Fruit fly (Drosophila melanogaster) whole organism, adult: ENCODE results near the gene alpha-Man-Ib.

Experiments
- Mnt ChIP-seq: fragments of 200-800 bp; sonication (Bioruptor generic); optimal IDR thresholded peaks from 2 replicates; lab custom pipeline; 2016; ENCODE audit warnings: missing biosample characterization, mild to moderate bottlenecking, missing genetic modification characterization
- ovo ChIP-seq: fragments of 200-800 bp; sonication (Bioruptor generic); optimal IDR thresholded peaks from 2 replicates; lab custom pipeline; 2016; ENCODE audit warnings: missing biosample characterization, missing genetic modification characterization

DNA sequence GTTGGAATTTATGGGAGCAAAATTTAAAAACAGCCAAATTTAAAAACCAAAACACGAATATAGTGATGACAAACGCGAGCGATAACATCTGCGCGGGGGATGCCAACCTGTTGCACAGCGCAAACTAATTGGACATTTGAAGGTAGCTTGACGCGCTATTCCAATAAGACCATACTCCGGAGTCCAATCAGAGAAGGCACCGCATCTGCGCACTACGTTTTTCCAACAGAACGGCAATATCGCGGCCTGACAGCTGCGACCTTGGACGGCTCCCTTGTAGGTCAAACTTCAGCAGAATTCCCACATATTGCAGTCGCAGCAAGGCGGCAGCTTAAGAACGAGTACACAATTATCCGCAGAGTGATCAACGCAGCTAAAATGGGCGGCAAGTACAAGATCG, 35.5 kb upstream of the alpha-Man-Ib start, which contains the start of the genes CG11882 and Pglym78:
- TF ChIP-seq Mnt (GFP tag; lab: Kevin White, UChicago): peak; percentile 62
- TF ChIP-seq ovo: peak; percentile 24
